Fruit fly (Drosophila melanogaster): ENCODE data around the gene Tsf2.

Gene Tsf2

DNA sequence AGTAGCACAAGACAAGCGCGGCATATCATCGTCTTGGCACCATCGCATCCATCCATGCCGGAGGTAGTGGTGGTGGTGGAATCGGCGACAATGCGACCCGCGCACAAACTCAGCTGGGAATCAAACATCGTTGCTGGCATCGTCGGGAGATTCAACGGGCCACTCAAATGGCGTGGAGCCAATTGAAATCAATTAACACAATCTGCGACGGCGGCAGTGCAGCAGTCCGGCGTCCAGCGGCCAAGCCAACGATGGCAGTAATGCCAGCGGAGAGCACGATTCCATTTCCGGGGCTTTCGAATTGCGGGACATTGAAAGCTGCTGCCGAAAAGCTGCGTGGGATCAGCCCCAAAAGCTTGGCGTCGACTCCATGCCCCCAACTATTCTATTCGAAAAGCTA is 26.0 kb downstream of the Tsf2 start, which contains the start of gene CG10654:
Gene CG10654, minus strand, starts transcription at position 270 of the 400 bp plus-strand sequence.
- TF ChIP-seq Sin3A (optimal IDR thresholded peaks at IDR 0.05) (no peak), Myc (optimal IDR thresholded peaks at IDR 0.05) (no peak), psq (optimal IDR thresholded peaks at IDR 0.05) (no peak), h (optimal IDR thresholded peaks at IDR 0.05) (no peak), ttk (optimal IDR thresholded peaks at IDR 0.05) (no peak), insv (optimal IDR thresholded peaks at IDR 0.05) (no peak)

- TF ChIP-seq insv (optimal IDR thresholded peaks at IDR 0.05) (no peak), h (optimal IDR thresholded peaks at IDR 0.05) (no peak), ttk (optimal IDR thresholded peaks at IDR 0.05) (no peak), psq (optimal IDR thresholded peaks at IDR 0.05) (no peak), Myc (optimal IDR thresholded peaks at IDR 0.05) (no peak), Sin3A (optimal IDR thresholded peaks at IDR 0.05) (no peak)
Measured at dm6 chr3L:12506963-12507552, 26.5 kb downstream of the Tsf2 start.

DNA sequence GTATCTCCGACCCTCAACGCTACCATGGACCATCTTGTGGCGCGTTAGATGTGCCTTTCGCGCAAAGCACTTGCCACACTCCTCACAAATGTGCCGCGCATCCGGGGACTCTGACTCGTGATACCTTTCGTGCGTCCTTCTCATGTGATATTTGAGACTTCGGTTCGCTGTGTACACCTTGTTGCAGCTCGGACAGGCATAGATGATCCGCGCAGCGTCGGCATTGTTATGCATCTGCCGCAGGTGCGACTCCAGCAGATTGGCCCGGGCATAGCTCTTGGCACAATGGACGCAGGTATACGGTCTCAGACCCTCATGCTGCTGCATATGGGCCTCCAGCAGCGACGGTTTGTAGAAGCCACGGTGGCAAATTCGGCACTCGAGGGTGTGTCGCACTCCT is 27.5 kb downstream of the Tsf2 start:
- TF ChIP-seq insv (optimal IDR thresholded peaks at IDR 0.05), result no peak
- no peak for TF ChIP-seq psq (optimal IDR thresholded peaks at IDR 0.05)
- TF ChIP-seq Myc (optimal IDR thresholded peaks at IDR 0.05), result no peak
- no peak for TF ChIP-seq h (optimal IDR thresholded peaks at IDR 0.05)
- no peak for TF ChIP-seq ttk (optimal IDR thresholded peaks at IDR 0.05)
- no peak for TF ChIP-seq Sin3A (optimal IDR thresholded peaks at IDR 0.05)

DNA sequence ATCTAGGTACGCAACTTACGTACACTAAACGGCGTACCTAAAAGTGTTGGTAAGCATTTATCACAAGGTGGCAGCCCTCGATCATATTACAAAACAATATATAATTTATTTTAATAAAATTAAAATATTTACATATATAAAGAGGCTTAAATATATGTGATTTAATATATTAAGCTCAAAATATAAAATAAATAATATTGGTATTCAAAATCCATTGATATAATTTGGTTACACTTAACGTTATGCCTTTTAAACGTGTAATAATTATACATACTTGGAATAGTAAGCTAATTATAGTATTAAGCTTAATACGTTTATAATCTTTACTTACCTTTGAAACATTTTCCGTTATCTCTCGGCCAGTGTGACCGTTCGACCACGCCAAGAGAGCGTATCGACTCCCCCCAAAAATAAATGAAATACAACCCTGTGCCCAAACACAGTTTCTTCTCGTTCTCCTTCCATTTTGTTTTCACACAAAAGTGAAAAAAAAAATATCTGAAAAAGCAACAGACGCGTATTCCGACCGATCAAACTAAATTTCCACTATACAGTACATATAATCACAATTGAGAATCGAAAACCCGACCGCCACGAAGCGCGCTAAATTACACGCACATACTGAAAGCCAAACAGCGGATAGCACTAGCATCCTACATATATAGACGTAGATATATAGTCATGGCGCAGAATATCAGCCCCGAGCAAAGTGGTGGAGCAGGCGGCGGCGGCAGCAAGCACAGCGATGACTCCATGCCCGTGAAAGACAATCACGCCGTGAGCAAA is 29.5 kb downstream of the Tsf2 start, which contains the start of the genes CG10646 and vih:
Gene CG10646, minus strand, starts transcription at position 30 of the 786 bp plus-strand sequence.
Gene vih, plus strand, starts transcription at position 428 of the 786 bp plus-strand sequence.
- TF ChIP-seq ttk (optimal IDR thresholded peaks at IDR 0.05) (no peak), h (optimal IDR thresholded peaks at IDR 0.05) (no peak), Sin3A (optimal IDR thresholded peaks at IDR 0.05) (no peak), psq (optimal IDR thresholded peaks at IDR 0.05) (no peak), Myc (optimal IDR thresholded peaks at IDR 0.05) (no peak), insv (optimal IDR thresholded peaks at IDR 0.05) (no peak)

DNA sequence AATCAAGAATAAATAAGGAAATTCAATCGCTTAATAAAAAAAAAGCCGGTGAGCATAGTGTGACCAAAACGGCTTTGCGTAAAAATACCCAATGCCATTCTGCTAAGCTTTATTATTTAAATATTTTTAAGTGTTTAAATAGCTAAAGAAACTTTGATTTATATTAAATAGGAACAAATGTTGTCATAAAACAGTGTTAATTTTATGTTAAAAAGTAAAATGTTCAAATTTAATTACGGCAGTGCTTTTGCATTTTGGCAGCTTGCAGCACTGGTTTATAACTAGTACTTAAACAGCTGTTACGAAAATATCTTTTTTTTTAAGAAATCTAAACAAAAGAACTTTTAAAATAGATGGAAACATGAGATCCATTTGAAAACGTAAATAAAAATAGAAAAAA is 32.3 kb downstream of the Tsf2 start, which contains the start of the genes CG10638 and CG10681:
Gene CG10638, minus strand, starts transcription at position 63 of the 400 bp plus-strand sequence.
Gene CG10681, plus strand, starts transcription at position 265 of the 400 bp plus-strand sequence.
- no peak for TF ChIP-seq Myc (optimal IDR thresholded peaks at IDR 0.05)
- TF ChIP-seq psq (optimal IDR thresholded peaks at IDR 0.05), result no peak
- no peak for TF ChIP-seq h (optimal IDR thresholded peaks at IDR 0.05)
- TF ChIP-seq Sin3A (optimal IDR thresholded peaks at IDR 0.05), result no peak
- TF ChIP-seq insv (optimal IDR thresholded peaks at IDR 0.05), result no peak
- TF ChIP-seq ttk (optimal IDR thresholded peaks at IDR 0.05), result no peak

dm6 chr3L:12496428-12497344 is 36.8 kb downstream of the Tsf2 start, which contains the start of gene CG10657:
TSS of gene CG10657 (minus strand) at chr3L:12497216.
- no peak for TF ChIP-seq Sin3A (optimal IDR thresholded peaks at IDR 0.05)
- TF ChIP-seq Myc (optimal IDR thresholded peaks at IDR 0.05), result no peak
- no peak for TF ChIP-seq insv (optimal IDR thresholded peaks at IDR 0.05)
- TF ChIP-seq psq (optimal IDR thresholded peaks at IDR 0.05), result no peak
- no peak for TF ChIP-seq h (optimal IDR thresholded peaks at IDR 0.05)
- TF ChIP-seq ttk (optimal IDR thresholded peaks at IDR 0.05), result no peak

DNA sequence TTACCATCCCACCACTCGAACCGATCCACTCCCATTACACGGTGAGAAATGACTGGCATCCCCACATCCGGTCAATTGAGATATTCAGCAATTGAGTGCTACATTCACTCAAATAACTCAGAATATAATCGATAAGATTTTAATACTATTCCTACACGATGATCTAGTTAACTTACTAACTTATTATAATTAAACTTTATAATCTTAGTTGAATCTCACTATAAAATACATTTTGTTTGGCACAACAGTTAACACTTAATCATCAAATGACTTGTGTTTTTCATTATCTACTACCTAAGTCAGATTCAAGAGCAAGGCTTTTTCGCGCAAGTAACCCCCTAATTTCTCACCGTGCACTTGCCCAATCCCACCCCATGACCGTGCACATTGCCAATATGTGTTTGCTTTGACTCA is 38.2 kb downstream of the Tsf2 start:
- TF ChIP-seq ttk (optimal IDR thresholded peaks at IDR 0.05) (no peak), h (optimal IDR thresholded peaks at IDR 0.05) (no peak), Sin3A (optimal IDR thresholded peaks at IDR 0.05) (no peak), Myc (optimal IDR thresholded peaks at IDR 0.05) (no peak), psq (optimal IDR thresholded peaks at IDR 0.05) (no peak), insv (optimal IDR thresholded peaks at IDR 0.05) (no peak)

- TF ChIP-seq Myc (optimal IDR thresholded peaks at IDR 0.05) (no peak), h (optimal IDR thresholded peaks at IDR 0.05) (no peak), Sin3A (optimal IDR thresholded peaks at IDR 0.05) (no peak), insv (optimal IDR thresholded peaks at IDR 0.05) (no peak), ttk (optimal IDR thresholded peaks at IDR 0.05) (no peak), psq (optimal IDR thresholded peaks at IDR 0.05) (no peak)
Measured at dm6 chr3L:12494273-12494672, 39.3 kb downstream of the Tsf2 start.

- TF ChIP-seq insv (optimal IDR thresholded peaks at IDR 0.05) (no peak), h (optimal IDR thresholded peaks at IDR 0.05) (no peak), ttk (optimal IDR thresholded peaks at IDR 0.05) (no peak)
Measured at dm6 chr3L:12490418-12491035, 43.0 kb downstream of the Tsf2 start, which contains the start of gene CG10660. TSS of gene CG10660 (minus strand) at chr3L:12490676.

DNA sequence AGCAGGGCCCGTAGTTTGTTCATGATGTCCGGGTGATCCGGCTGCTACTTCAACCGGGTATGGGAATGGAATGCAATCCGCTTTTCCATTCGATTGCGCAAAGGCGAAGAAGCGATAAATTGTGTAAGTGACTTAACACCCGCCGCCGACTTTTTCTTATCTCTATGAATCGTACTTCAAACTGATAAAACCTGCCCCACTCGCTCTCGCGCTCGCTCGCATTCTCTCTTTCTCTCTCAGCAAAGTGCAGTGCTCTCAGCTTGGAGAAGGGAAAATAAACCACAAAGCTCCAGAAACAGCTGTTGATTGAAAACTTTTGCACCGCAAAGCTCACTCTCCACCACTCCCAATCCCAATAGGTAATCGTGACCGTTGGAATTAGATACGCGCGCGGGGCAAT is 43.6 kb downstream of the Tsf2 start:
- no peak for TF ChIP-seq Myc (optimal IDR thresholded peaks at IDR 0.05)
- no peak for TF ChIP-seq Sin3A (optimal IDR thresholded peaks at IDR 0.05)
- TF ChIP-seq ttk (optimal IDR thresholded peaks at IDR 0.05), result no peak
- TF ChIP-seq insv (optimal IDR thresholded peaks at IDR 0.05), result no peak
- no peak for TF ChIP-seq psq (optimal IDR thresholded peaks at IDR 0.05)
- TF ChIP-seq h (optimal IDR thresholded peaks at IDR 0.05), result no peak

DNA sequence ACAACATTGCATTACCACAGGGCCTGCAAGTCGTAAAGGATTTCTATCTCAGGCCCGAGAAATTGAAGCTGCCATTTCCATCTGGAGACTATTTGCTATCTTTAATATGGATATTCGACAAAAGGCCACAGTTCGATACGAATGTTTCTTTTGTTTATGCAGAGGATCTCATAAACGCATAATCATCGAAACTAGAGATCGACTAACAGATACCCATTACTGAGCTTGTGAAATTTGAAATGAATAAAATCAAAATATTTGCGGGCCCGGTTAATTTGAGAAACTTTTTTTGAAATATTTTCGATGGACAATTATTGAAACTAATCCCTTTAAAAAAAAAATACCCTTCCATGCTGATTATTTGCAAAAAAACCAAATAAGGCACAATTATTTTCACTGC is 47.3 kb downstream of the Tsf2 start:
- TF ChIP-seq ttk (optimal IDR thresholded peaks at IDR 0.05) (no peak), h (optimal IDR thresholded peaks at IDR 0.05) (no peak)

All from Kc167 (cell line).